Fruit fly (Drosophila melanogaster): ENCODE measurements around the gene jvl.

The jvl gene

dm6 chr3R:14696949-14697513 is 44.4 kb upstream of the jvl start, which contains the start of gene Meltrin (continued):
- TF ChIP-seq emc (GFP tag; optimal IDR thresholded peaks at IDR 0.05) (no peak), chn (GFP tag; optimal IDR thresholded peaks at IDR 0.05) (peak; percentile 20), CG1233 (GFP tag; optimal IDR thresholded peaks at IDR 0.05) (peak; percentile 57), dmrt11E (tag; optimal IDR thresholded peaks at IDR 0.05) (peak; percentile 24), sr (GFP tag; IDR thresholded peaks at IDR 0.05) (no peak), CG32532 (GFP tag; IDR thresholded peaks at IDR 0.05) (no peak), sens-2 (GFP tag; IDR thresholded peaks at IDR 0.05) (no peak), HLH3B (GFP tag; IDR thresholded peaks at IDR 0.05) (no peak), CG31441 (GFP tag; IDR thresholded peaks at IDR 0.05) (no peak), rib (GFP tag; IDR thresholded peaks at IDR 0.05) (no peak), mirr (GFP tag; optimal IDR thresholded peaks at IDR 0.05) (peak; percentile 82), CG17359 (tag; optimal IDR thresholded peaks at IDR 0.05) (peak; percentile 53), CG8478 (optimal IDR thresholded peaks at IDR 0.05) (no peak), Atf3 (GFP tag; optimal IDR thresholded peaks at IDR 0.05) (peak; percentile 27), Hmx (GFP tag; optimal IDR thresholded peaks at IDR 0.05) (no peak), CG6689 (GFP tag; IDR thresholded peaks at IDR 0.05) (no peak), sug (tag; optimal IDR thresholded peaks at IDR 0.05) (peak; percentile 70), CG9727 (GFP tag; optimal IDR thresholded peaks at IDR 0.05) (peak; percentile 20), CG1792 (GFP tag; optimal IDR thresholded peaks at IDR 0.05) (no peak), peb (GFP tag; IDR thresholded peaks at IDR 0.05) (no peak), CG5180 (GFP tag; optimal IDR thresholded peaks at IDR 0.05) (peak; percentile 24), B-H2 (GFP tag; optimal IDR thresholded peaks at IDR 0.05) (peak; percentile 70), grau (tag; optimal IDR thresholded peaks at IDR 0.05) (peak; percentile 63), dm (GFP tag; optimal IDR thresholded peaks at IDR 0.05) (peak; percentile 34), nau (GFP tag; optimal IDR thresholded peaks at IDR 0.05) (peak; percentile 3), al (GFP tag; IDR thresholded peaks at IDR 0.05) (no peak), CG11085 (GFP tag; IDR thresholded peaks at IDR 0.05) (no peak), CTCF (GFP tag; optimal IDR thresholded peaks at IDR 0.05) (peak; percentile 40), CG30431 (GFP tag; optimal IDR thresholded peaks at IDR 0.05) (no peak), fru (optimal IDR thresholded peaks at IDR 0.05) (no peak), Med (GFP tag) (peak; percentile 94), CG11695 (GFP tag; IDR thresholded peaks at IDR 0.05) (no peak), CG9609 (GFP tag; optimal IDR thresholded peaks at IDR 0.05) (peak; percentile 43), Dad (GFP tag; optimal IDR thresholded peaks at IDR 0.05) (peak; percentile 36), Dip3 (GFP tag; optimal IDR thresholded peaks at IDR 0.05) (no peak), lilli (GFP tag; optimal IDR thresholded peaks at IDR 0.05) (peak; percentile 36), CG8290 (GFP tag; optimal IDR thresholded peaks at IDR 0.05) (peak; percentile 79), CG8290 (tag; optimal IDR thresholded peaks at IDR 0.05) (peak; percentile 60 to 91), Kr (GFP tag; optimal IDR thresholded peaks at IDR 0.05) (no peak), tap (tag; optimal IDR thresholded peaks at IDR 0.05) (peak; percentile 48), shn (GFP tag; optimal IDR thresholded peaks at IDR 0.05) (peak; percentile 25), CG3065 (GFP tag; optimal IDR thresholded peaks at IDR 0.05) (no peak), CG17568 (GFP tag; optimal IDR thresholded peaks at IDR 0.05) (peak; percentile 78), lov (optimal IDR thresholded peaks at IDR 0.05) (no peak), lov (GFP tag; IDR thresholded peaks at IDR 0.05) (no peak), CG4730 (GFP tag; IDR thresholded peaks at IDR 0.05) (no peak), CG32772 (GFP tag; IDR thresholded peaks at IDR 0.05) (no peak), CG17385 (GFP tag; optimal IDR thresholded peaks at IDR 0.05) (peak; percentile 69), CG17361 (GFP tag; IDR thresholded peaks at IDR 0.05) (no peak), sens (GFP tag) (peak; percentile 86), ara (GFP tag; IDR thresholded peaks at IDR 0.05) (no peak), CG8765 (GFP tag; IDR thresholded peaks at IDR 0.05) (no peak), CG7372 (GFP tag; IDR thresholded peaks at IDR 0.05) (no peak), CG33213 (GFP tag; optimal IDR thresholded peaks at IDR 0.05) (peak; percentile 76), CG2116 (GFP tag; optimal IDR thresholded peaks at IDR 0.05) (peak; percentile 91)

Measured in whole organism, embryonic.